Worm (Caenorhabditis elegans) whole organism, young adult: ENCODE measurements around the gene txdc-17.

Experiments used
- B0019.2 ChIP-seq: fragments of 200-800 bp; sonication (Bioruptor generic); conservative IDR thresholded peaks from 2 replicates; pipeline ENCODE4 v1.3.6; 2022; ENCODE audit warnings: missing genetic modification reagents, missing genetic modification characterization, missing compliant biosample characterization
- B0336.3 ChIP-seq: fragments of 200-800 bp; sonication (Bioruptor generic); IDR thresholded peaks from 2 replicates; pipeline ENCODE4 v1.3.6; 2022; ENCODE audit warnings: missing genetic modification characterization, missing compliant biosample characterization
- C06A6.2 ChIP-seq: fragments of 200-800 bp; sonication (Bioruptor generic); conservative IDR thresholded peaks from 2 replicates; pipeline ENCODE4 v1.3.6; 2022; ENCODE audit warnings: missing genetic modification characterization, missing compliant biosample characterization
- C17E4.6 ChIP-seq: fragments of 200-800 bp; sonication (Bioruptor generic); IDR thresholded peaks from 2 replicates; pipeline ENCODE4 v1.3.6; 2022; ENCODE audit warnings: missing genetic modification reagents, missing genetic modification characterization, missing compliant biosample characterization
- F22D6.2 ChIP-seq: sonication (generic microtip); optimal IDR thresholded peaks from 2 replicates; lab custom pipeline; 2016; ENCODE audit warnings: mild to moderate bottlenecking, missing genetic modification characterization, missing compliant biosample characterization
- F23B12.7 ChIP-seq: sonication (generic microtip); optimal IDR thresholded peaks from 2 replicates; lab custom pipeline; 2017; ENCODE audit warnings: missing genetic modification characterization, mild to moderate bottlenecking, missing compliant biosample characterization, antibody characterized with exemption, moderate library complexity; ENCODE audit not compliant: insufficient read depth
- F33H1.4 ChIP-seq: fragments of 200-800 bp; sonication (Bioruptor generic); IDR thresholded peaks from 2 replicates; pipeline ENCODE4 v1.3.6; 2022; ENCODE audit warnings: missing genetic modification reagents, missing genetic modification characterization, missing compliant biosample characterization
- F37B4.10 ChIP-seq: fragments of 200-800 bp; sonication (Bioruptor generic); IDR thresholded peaks from 2 replicates; pipeline ENCODE4 v1.3.6; 2022; ENCODE audit warnings: missing genetic modification characterization, missing compliant biosample characterization
- K12H6.12 ChIP-seq: fragments of 200-800 bp; sonication (Bioruptor generic); optimal IDR thresholded peaks from 2 replicates; lab custom pipeline; 2018; ENCODE audit warnings: mild to moderate bottlenecking, missing genetic modification characterization, missing compliant biosample characterization
- Y56A3A.18 ChIP-seq: fragments of 200-800 bp; sonication (Bioruptor generic); IDR thresholded peaks from 2 replicates; pipeline ENCODE4 v1.3.6; 2022; ENCODE audit warnings: missing genetic modification reagents, missing genetic modification characterization, missing compliant biosample characterization
- Y67H2A.10 ChIP-seq: fragments of 200-800 bp; sonication (Bioruptor generic); conservative IDR thresholded peaks from 2 replicates; pipeline ENCODE4 v1.3.6; 2022; ENCODE audit warnings: missing genetic modification reagents, missing genetic modification characterization, missing compliant biosample characterization
- akir-1 ChIP-seq: fragments of 200-800 bp; sonication (Bioruptor generic); optimal IDR thresholded peaks from 2 replicates; lab custom pipeline; 2018; ENCODE audit warnings: mild to moderate bottlenecking, missing genetic modification characterization, moderate library complexity, missing compliant biosample characterization
- aptf-3 ChIP-seq: fragments of 200-800 bp; sonication (Bioruptor generic); IDR thresholded peaks from 2 replicates; pipeline ENCODE4 v1.3.6; 2022; ENCODE audit warnings: missing genetic modification characterization, missing compliant biosample characterization
- athp-1 ChIP-seq: sonication (generic microtip); optimal IDR thresholded peaks from 2 replicates; lab custom pipeline; 2017; ENCODE audit warnings: mild to moderate bottlenecking, missing genetic modification characterization, missing compliant biosample characterization
- bed-2 ChIP-seq: fragments of 200-800 bp; sonication (Bioruptor generic); IDR thresholded peaks from 2 replicates; pipeline ENCODE4 v1.3.6; 2022; ENCODE audit warnings: missing genetic modification reagents, missing genetic modification characterization, missing compliant biosample characterization
- cebp-1 ChIP-seq, 2 experiments: fragments of 200-800 bp in 1 of 2; sonication (Bioruptor generic) in 1 of 2; sonication (generic microtip) in 1 of 2; IDR thresholded peaks in 1 of 2; optimal IDR thresholded peaks in 1 of 2; 2 replicates each; pipeline versions ENCODE4 v1.3.6 to Lab custom; 2017 to 2022; ENCODE audit warnings: missing compliant biosample characterization in 2 of 2, missing genetic modification characterization in 2 of 2, mild to moderate bottlenecking in 1 of 2, missing genetic modification reagents in 1 of 2, moderate library complexity in 1 of 2
- ceh-27 ChIP-seq: fragments of 200-800 bp; sonication (Bioruptor generic); optimal IDR thresholded peaks from 2 replicates; lab custom pipeline; 2018; ENCODE audit warnings: mild to moderate bottlenecking, missing genetic modification characterization, moderate library complexity, missing compliant biosample characterization
- ceh-40 ChIP-seq: fragments of 200-800 bp; sonication (Bioruptor generic); IDR thresholded peaks from 2 replicates; pipeline ENCODE4 v1.3.6; 2022; ENCODE audit warnings: missing genetic modification characterization, missing compliant biosample characterization
- chd-7 ChIP-seq: sonication (generic microtip); optimal IDR thresholded peaks from 2 replicates; lab custom pipeline; 2016; ENCODE audit warnings: mild to moderate bottlenecking, missing genetic modification characterization, moderate library complexity, missing compliant biosample characterization
- dox-1 ChIP-seq: fragments of 200-800 bp; sonication (Bioruptor generic); IDR thresholded peaks from 2 replicates; pipeline ENCODE4 v1.3.6; 2022; ENCODE audit warnings: missing genetic modification reagents, missing genetic modification characterization, missing compliant biosample characterization
- dpl-1 ChIP-seq: fragments of 150-350 bp; optimal IDR thresholded peaks from 2 replicates; lab custom pipeline; 2014; ENCODE audit warnings: missing biosample characterization, missing genetic modification reagents, missing genetic modification characterization
- efl-1 ChIP-seq: fragments of 150-350 bp; optimal IDR thresholded peaks from 2 replicates; lab custom pipeline; 2014; ENCODE audit warnings: missing biosample characterization, missing genetic modification reagents, missing genetic modification characterization
- egl-44 ChIP-seq: fragments of 200-800 bp; sonication (Bioruptor generic); IDR thresholded peaks from 2 replicates; pipeline ENCODE4 v1.3.6; 2022; ENCODE audit warnings: missing genetic modification reagents, missing genetic modification characterization, missing compliant biosample characterization
- ets-4 ChIP-seq: fragments of 200-800 bp; sonication (Bioruptor generic); optimal IDR thresholded peaks from 2 replicates; lab custom pipeline; 2018; ENCODE audit warnings: mild to moderate bottlenecking, missing genetic modification characterization, missing compliant biosample characterization
- fkh-3 ChIP-seq: sonication (generic microtip); optimal IDR thresholded peaks from 2 replicates; lab custom pipeline; 2016; ENCODE audit warnings: mild to moderate bottlenecking, missing genetic modification characterization, missing compliant biosample characterization
- him-1 ChIP-seq: sonication (generic microtip); optimal IDR thresholded peaks from 2 replicates; lab custom pipeline; 2016; ENCODE audit warnings: missing genotype, missing genetic modification reagents, missing genetic modification characterization, missing compliant biosample characterization
- hlh-26 ChIP-seq: fragments of 200-800 bp; sonication (Bioruptor generic); conservative IDR thresholded peaks from 2 replicates; pipeline ENCODE4 v1.3.6; 2022; ENCODE audit warnings: missing genetic modification reagents, missing genetic modification characterization, missing compliant biosample characterization
- hmg-1.2 ChIP-seq: fragments of 200-800 bp; sonication (Bioruptor generic); IDR thresholded peaks from 2 replicates; pipeline ENCODE4 v1.3.6; 2022; ENCODE audit warnings: missing genetic modification reagents, missing genetic modification characterization, missing compliant biosample characterization
- hmg-20 ChIP-seq: fragments of 200-800 bp; sonication (Bioruptor generic); IDR thresholded peaks from 2 replicates; pipeline ENCODE4 v1.3.6; 2022; ENCODE audit warnings: missing genetic modification reagents, missing genetic modification characterization, missing compliant biosample characterization
- lag-1 ChIP-seq: fragments of 200-800 bp; sonication (Bioruptor generic); IDR thresholded peaks from 2 replicates; pipeline ENCODE4 v1.3.6; 2022; ENCODE audit warnings: missing genetic modification reagents, missing genetic modification characterization, missing compliant biosample characterization
- let-526 ChIP-seq: fragments of 200-800 bp; sonication (Bioruptor generic); IDR thresholded peaks from 2 replicates; pipeline ENCODE4 v1.3.6; 2022; ENCODE audit warnings: missing genetic modification reagents, missing genetic modification characterization, missing compliant biosample characterization
- lin-54 ChIP-seq: fragments of 200-800 bp; sonication (Bioruptor generic); optimal IDR thresholded peaks from 2 replicates; lab custom pipeline; 2018; ENCODE audit warnings: mild to moderate bottlenecking, missing genetic modification characterization, missing compliant biosample characterization
- lsl-1 ChIP-seq: fragments of 200-800 bp; sonication (Bioruptor generic); optimal IDR thresholded peaks from 2 replicates; lab custom pipeline; 2018; ENCODE audit warnings: mild to moderate bottlenecking, missing genetic modification characterization, moderate library complexity, missing compliant biosample characterization
- madf-3 ChIP-seq: fragments of 200-800 bp; sonication (Bioruptor generic); IDR thresholded peaks from 2 replicates; pipeline ENCODE4 v1.3.6; 2022; ENCODE audit warnings: missing genetic modification reagents, missing genetic modification characterization, missing compliant biosample characterization
- madf-8 ChIP-seq: fragments of 200-800 bp; sonication (Bioruptor generic); conservative IDR thresholded peaks from 2 replicates; pipeline ENCODE4 v1.3.6; 2022; ENCODE audit warnings: missing genetic modification reagents, missing genetic modification characterization, missing compliant biosample characterization
- mxl-1 ChIP-seq: sonication (generic microtip); optimal IDR thresholded peaks from 2 replicates; lab custom pipeline; 2016; ENCODE audit warnings: missing genetic modification characterization, missing compliant biosample characterization
- nfya-2 ChIP-seq: fragments of 200-800 bp; sonication (Bioruptor generic); IDR thresholded peaks from 2 replicates; pipeline ENCODE4 v1.3.6; 2022; ENCODE audit warnings: missing genetic modification reagents, missing genetic modification characterization, missing compliant biosample characterization
- nhr-80 ChIP-seq: sonication (generic microtip); optimal IDR thresholded peaks from 2 replicates; lab custom pipeline; 2016; ENCODE audit warnings: missing genetic modification characterization, missing compliant biosample characterization
- rec-8 ChIP-seq, 2 experiments: sonication (generic microtip); optimal IDR thresholded peaks; 2 replicates each; lab custom pipeline; 2016; ENCODE audit warnings: mild to moderate bottlenecking in 2 of 2, missing genetic modification characterization in 2 of 2, missing genetic modification reagents in 2 of 2, missing genotype in 2 of 2, missing biosample characterization in 1 of 2, missing compliant biosample characterization in 1 of 2, moderate library complexity in 1 of 2
- rpc-1 ChIP-seq, 2 experiments: fragments of 150-350 bp in 1 of 2; sonication (generic microtip) in 1 of 2; optimal IDR thresholded peaks; 2 replicates each; lab custom pipeline; 2014 to 2018; ENCODE audit warnings: missing biosample characterization in 1 of 2, missing genetic modification characterization in 1 of 2, missing genetic modification reagents in 1 of 2, missing genotype in 1 of 2
- sea-2 ChIP-seq: fragments of 200-800 bp; sonication (Bioruptor generic); IDR thresholded peaks from 2 replicates; pipeline ENCODE4 v1.3.6; 2022; ENCODE audit warnings: missing genetic modification characterization, missing compliant biosample characterization
- snpc-1.3 ChIP-seq: sonication (generic microtip); optimal IDR thresholded peaks from 2 replicates; lab custom pipeline; 2017; ENCODE audit warnings: missing genetic modification characterization, mild to moderate bottlenecking, missing compliant biosample characterization, antibody characterized with exemption, moderate library complexity, missing genotype, missing genetic modification reagents; ENCODE audit not compliant: insufficient read depth
- snpc-4 ChIP-seq, 5 experiments: fragments of 150-350 bp in 1 of 5; sonication (generic microtip) in 4 of 5; optimal IDR thresholded peaks; 2 replicates each; lab custom pipeline; 2014 to 2018; ENCODE audit warnings: missing genetic modification characterization in 5 of 5, missing biosample characterization in 3 of 5, antibody characterized with exemption in 2 of 5, mild to moderate bottlenecking in 2 of 5, missing compliant biosample characterization in 2 of 5, missing genotype in 2 of 5, moderate library complexity in 2 of 5, missing genetic modification reagents in 1 of 5
- unc-62 ChIP-seq: fragments of 150-350 bp; optimal IDR thresholded peaks from 2 replicates; lab custom pipeline; 2014; ENCODE audit warnings: missing biosample characterization, missing genetic modification reagents, missing genetic modification characterization
- ztf-18 ChIP-seq: sonication (generic microtip); optimal IDR thresholded peaks from 2 replicates; lab custom pipeline; 2016; ENCODE audit warnings: missing genotype, mild to moderate bottlenecking, missing genetic modification characterization, missing compliant biosample characterization
- ztf-25 ChIP-seq: fragments of 200-800 bp; sonication (Bioruptor generic); IDR thresholded peaks from 2 replicates; pipeline ENCODE4 v1.3.6; 2022; ENCODE audit warnings: missing genetic modification reagents, missing genetic modification characterization, missing compliant biosample characterization

Gene txdc-17

DNA sequence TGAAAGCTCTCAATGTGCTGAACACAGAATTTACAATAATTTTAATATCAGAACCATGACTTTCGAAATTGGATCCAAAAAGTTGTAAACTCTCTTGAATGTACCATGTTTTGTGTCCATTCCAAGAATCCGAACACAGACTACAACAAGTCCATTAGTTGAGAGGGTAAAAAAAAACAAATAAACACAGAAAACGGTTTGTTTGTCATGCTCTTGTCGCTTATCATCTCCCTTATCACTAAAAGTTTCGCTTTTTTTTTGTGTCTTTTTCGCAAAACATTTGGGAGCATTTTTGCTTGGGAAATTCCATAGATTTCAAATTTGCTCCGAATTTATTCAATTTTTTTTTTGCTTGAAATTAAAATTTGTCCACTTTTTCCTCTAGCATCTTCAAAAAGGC lies 35.0 kb downstream of the txdc-17 start (continued):
- no peak for TF ChIP-seq nfya-2 (GFP tag; lab: Robert Waterston, UW)

DNA sequence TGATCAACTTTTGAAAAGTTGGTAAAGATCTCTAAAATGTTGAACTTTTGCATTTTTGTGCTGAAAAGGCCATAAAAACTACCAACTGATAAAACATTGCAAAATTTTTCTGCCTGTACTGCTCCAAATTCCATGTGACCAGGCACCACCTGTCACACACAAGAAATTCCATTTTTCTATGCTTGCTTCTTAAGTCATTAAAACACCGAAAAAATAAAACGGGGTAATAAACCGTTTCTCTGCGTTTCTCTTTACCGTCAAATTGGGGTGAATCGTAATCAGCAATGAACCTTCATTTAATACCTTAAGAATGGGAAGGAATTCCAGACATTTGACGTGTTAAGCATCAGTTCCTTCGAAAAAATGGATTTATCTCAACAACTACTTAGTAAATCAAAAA lies 35.8 kb downstream of the txdc-17 start:
- TF ChIP-seq Y56A3A.18 (no peak), B0336.3 (GFP tag; lab: Robert Waterston, UW) (no peak), him-1 (tag; lab: Kevin White, UChicago) (no peak), lin-54 (GFP tag; lab: Kevin White, UChicago) (no peak), dox-1 (GFP tag; lab: Robert Waterston, UW) (peak; percentile 25; the same call in 1 of the 2 replicates), rec-8 (tag; optimal IDR thresholded peaks at IDR 0.05; lab: Kevin White, UChicago) (no peak), mxl-1 (tag; lab: Kevin White, UChicago) (no peak), K12H6.12 (tag; lab: Kevin White, UChicago) (no peak), ztf-25 (GFP tag; lab: Robert Waterston, UW) (no peak), snpc-4 (GFP tag; optimal IDR thresholded peaks at IDR 0.05; lab: Kevin White, UChicago) (no peak), snpc-4 (tag; optimal IDR thresholded peaks at IDR 0.05; lab: Kevin White, UChicago) (no peak), fkh-3 (tag; lab: Kevin White, UChicago) (no peak), B0019.2 (no peak), ceh-27 (GFP tag; lab: Kevin White, UChicago) (no peak), aptf-3 (no peak), ets-4 (GFP tag; lab: Kevin White, UChicago) (no peak), hmg-20 (GFP tag; lab: Robert Waterston, UW) (no peak), athp-1 (tag; lab: Kevin White, UChicago) (no peak), egl-44 (0 out of 2 replicates have a peak, but pooled peaks have one; percentile 33), dpl-1 (GFP tag; lab: Kevin White, UChicago) (no peak), nhr-80 (tag; lab: Kevin White, UChicago) (peak; percentile 89), unc-62 (peak; percentile 74), snpc-1.3 (tag; lab: Kevin White, UChicago) (no peak), madf-8 (GFP tag; lab: Robert Waterston, UW) (no peak), sea-2 (GFP tag; lab: Robert Waterston, UW) (no peak), madf-3 (no peak), ceh-40 (no peak), hmg-1.2 (no peak), rpc-1 (optimal IDR thresholded peaks at IDR 0.05; lab: Kevin White, UChicago) (no peak), rpc-1 (tag; optimal IDR thresholded peaks at IDR 0.05; lab: Kevin White, UChicago) (no peak), C17E4.6 (GFP tag; lab: Robert Waterston, UW) (no peak), cebp-1 (GFP tag; IDR thresholded peaks at IDR 0.05; lab: Robert Waterston, UW) (no peak), cebp-1 (tag; optimal IDR thresholded peaks at IDR 0.05; lab: Kevin White, UChicago) (peak; percentile 59), lag-1 (GFP tag; lab: Robert Waterston, UW) (no peak)
- TF ChIP-seq, all 124 proteins: peak for 5

DNA sequence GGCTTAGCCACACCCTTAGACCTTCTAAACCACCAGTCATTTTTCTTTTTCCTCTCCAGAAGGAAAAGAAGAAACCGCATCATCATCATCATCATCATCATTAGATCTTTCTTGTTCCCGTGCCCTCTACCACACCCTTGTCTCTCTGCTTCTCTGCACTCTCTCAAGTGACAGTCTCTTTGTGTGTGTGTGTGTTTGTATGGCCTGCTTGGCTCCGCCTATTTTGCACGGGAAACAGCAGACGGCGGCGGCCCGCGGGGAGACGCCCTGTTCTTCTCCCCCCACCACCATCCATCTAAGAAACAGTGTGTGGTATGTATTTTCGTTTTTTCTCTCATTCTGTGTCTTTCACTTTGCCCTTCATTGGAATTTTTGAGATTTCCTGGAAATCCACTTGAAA lies 37.4 kb downstream of the txdc-17 start:
- TF ChIP-seq B0336.3 (GFP tag; lab: Robert Waterston, UW) = no peak; the same call in 1 of the 2 replicates
- no peak for TF ChIP-seq F22D6.2 (tag; lab: Kevin White, UChicago)
- no peak for TF ChIP-seq snpc-1.3 (tag; lab: Kevin White, UChicago)
- TF ChIP-seq him-1 (tag; lab: Kevin White, UChicago) = no peak
- no peak for TF ChIP-seq C06A6.2 (GFP tag; lab: Robert Waterston, UW)
- no peak for TF ChIP-seq nfya-2 (GFP tag; lab: Robert Waterston, UW)
- no peak for TF ChIP-seq Y67H2A.10
- TF ChIP-seq akir-1 (GFP tag; lab: Kevin White, UChicago) = no peak
- peak; percentile 17 for TF ChIP-seq chd-7 (tag; lab: Kevin White, UChicago)
- TF ChIP-seq ztf-18 (tag; lab: Kevin White, UChicago) = no peak
- no peak for TF ChIP-seq bed-2 (GFP tag; lab: Robert Waterston, UW)
- TF ChIP-seq F37B4.10 (GFP tag; lab: Robert Waterston, UW) = no peak
- TF ChIP-seq F33H1.4 (GFP tag; lab: Robert Waterston, UW) = no peak
- TF ChIP-seq F23B12.7 = no peak
- TF ChIP-seq let-526 (GFP tag; lab: Robert Waterston, UW) = no peak
- no peak for TF ChIP-seq lsl-1 (GFP tag; lab: Kevin White, UChicago)
- no peak for TF ChIP-seq efl-1 (GFP tag; lab: Kevin White, UChicago)
- no peak for TF ChIP-seq hlh-26 (GFP tag; lab: Robert Waterston, UW)
